Worm (Caenorhabditis elegans) whole organism, L3 larva: Measurements from ENCODE around the gene W07G4.8.

Experiments used
- R02D3.7 ChIP-seq: fragments of 150-350 bp; optimal IDR thresholded peaks from 2 replicates; lab custom pipeline; 2014; ENCODE audit warnings: missing biosample characterization, missing genetic modification characterization
- ZK546.5 ChIP-seq: sonication (generic microtip); optimal IDR thresholded peaks from 2 replicates; lab custom pipeline; 2017; ENCODE audit warnings: missing biosample characterization, missing genetic modification characterization
- aly-2 ChIP-seq: fragments of 150-350 bp; optimal IDR thresholded peaks from 2 replicates; lab custom pipeline; 2014; ENCODE audit warnings: missing biosample characterization, missing genetic modification characterization
- ama-1 ChIP-seq: fragments of 150-350 bp; optimal IDR thresholded peaks from 2 replicates; lab custom pipeline; 2018
- ceh-16 ChIP-seq: sonication (generic microtip); optimal IDR thresholded peaks from 2 replicates; lab custom pipeline; 2017; ENCODE audit warnings: missing biosample characterization, missing genetic modification characterization
- ceh-28 ChIP-seq: fragments of 150-350 bp; optimal IDR thresholded peaks from 2 replicates; lab custom pipeline; 2014; ENCODE audit warnings: missing biosample characterization, missing genetic modification reagents, missing genetic modification characterization
- ceh-9 ChIP-seq: sonication (generic microtip); optimal IDR thresholded peaks from 2 replicates; lab custom pipeline; 2018; ENCODE audit warnings: missing biosample characterization, missing genetic modification characterization
- daf-12 ChIP-seq: fragments of 150-350 bp; optimal IDR thresholded peaks from 2 replicates; lab custom pipeline; 2014; ENCODE audit warnings: missing biosample characterization, missing genetic modification reagents, missing genetic modification characterization
- egl-27 ChIP-seq: sonication (generic microtip); optimal IDR thresholded peaks from 4 replicates; lab custom pipeline; 2017; ENCODE audit warnings: missing biosample characterization, missing genetic modification reagents, missing genetic modification characterization
- egl-5 ChIP-seq: fragments of 150-350 bp; optimal IDR thresholded peaks from 2 replicates; lab custom pipeline; 2017; ENCODE audit warnings: missing biosample characterization, missing genetic modification reagents, missing genetic modification characterization, inconsistent platforms
- elt-1 ChIP-seq: fragments of 150-350 bp; optimal IDR thresholded peaks from 2 replicates; lab custom pipeline; 2014; ENCODE audit warnings: missing biosample characterization, missing genetic modification characterization
- elt-2 ChIP-seq: sonication (generic microtip); optimal IDR thresholded peaks from 2 replicates; lab custom pipeline; 2016; ENCODE audit warnings: missing genetic modification reagents, mild to moderate bottlenecking, missing genetic modification characterization, missing compliant biosample characterization
- elt-3 ChIP-seq, 3 experiments: fragments of 150-350 bp in 1 of 3; sonication (generic microtip) in 2 of 3; optimal IDR thresholded peaks; 2 replicates in 2 of 3; 4 replicates in 1 of 3; lab custom pipeline; 2014 to 2017; ENCODE audit warnings: missing biosample characterization in 3 of 3, missing genetic modification characterization in 3 of 3
- eor-1 ChIP-seq, 2 experiments: fragments of 150-350 bp; optimal IDR thresholded peaks; 2 replicates each; lab custom pipeline; 2014 to 2018; ENCODE audit warnings: missing biosample characterization in 2 of 2, missing genetic modification characterization in 2 of 2
- fkh-10 ChIP-seq: sonication (generic microtip); optimal IDR thresholded peaks from 2 replicates; lab custom pipeline; 2017; ENCODE audit warnings: missing biosample characterization, missing genetic modification reagents, missing genetic modification characterization
- fkh-2 ChIP-seq: fragments of 150-350 bp; optimal IDR thresholded peaks from 2 replicates; lab custom pipeline; 2014; ENCODE audit warnings: missing biosample characterization, missing genetic modification reagents, missing genetic modification characterization
- fos-1 ChIP-seq: fragments of 150-350 bp; optimal IDR thresholded peaks from 2 replicates; lab custom pipeline; 2014; ENCODE audit warnings: missing biosample characterization, missing genetic modification characterization
- hmg-11 ChIP-seq: sonication (generic microtip); optimal IDR thresholded peaks from 2 replicates; lab custom pipeline; 2016; ENCODE audit warnings: missing genetic modification characterization, missing compliant biosample characterization
- jun-1 ChIP-seq: fragments of 150-350 bp; optimal IDR thresholded peaks from 2 replicates; lab custom pipeline; 2014; ENCODE audit warnings: missing biosample characterization, missing genetic modification reagents, missing genetic modification characterization
- lin-15B ChIP-seq: fragments of 150-350 bp; optimal IDR thresholded peaks from 2 replicates; lab custom pipeline; 2014; ENCODE audit warnings: missing biosample characterization, missing genetic modification characterization
- lin-39 ChIP-seq: fragments of 150-350 bp; optimal IDR thresholded peaks from 2 replicates; lab custom pipeline; 2018; ENCODE audit warnings: missing biosample characterization, missing genetic modification reagents, missing genetic modification characterization
- lsy-12 ChIP-seq: sonication (generic microtip); optimal IDR thresholded peaks from 2 replicates; lab custom pipeline; 2016; ENCODE audit warnings: mild to moderate bottlenecking, missing genetic modification characterization, missing compliant biosample characterization
- mdl-1 ChIP-seq: fragments of 150-350 bp; optimal IDR thresholded peaks from 2 replicates; lab custom pipeline; 2014; ENCODE audit warnings: missing biosample characterization, missing genetic modification characterization
- mml-1 ChIP-seq: fragments of 150-350 bp; sonication (generic microtip); optimal IDR thresholded peaks from 3 replicates; lab custom pipeline; 2014; ENCODE audit warnings: missing biosample characterization, missing genetic modification characterization
- nfya-1 ChIP-seq: sonication (generic microtip); optimal IDR thresholded peaks from 2 replicates; lab custom pipeline; 2017; ENCODE audit warnings: missing genetic modification characterization, mild to moderate bottlenecking, missing compliant biosample characterization, antibody characterized with exemption, moderate library complexity; ENCODE audit not compliant: insufficient read depth
- nhr-11 ChIP-seq: fragments of 150-350 bp; optimal IDR thresholded peaks from 2 replicates; lab custom pipeline; 2014; ENCODE audit warnings: missing biosample characterization, missing genetic modification characterization
- nhr-12 ChIP-seq: fragments of 150-350 bp; optimal IDR thresholded peaks from 2 replicates; lab custom pipeline; 2014; ENCODE audit warnings: missing biosample characterization, missing genetic modification characterization
- nhr-23 ChIP-seq: fragments of 150-350 bp; optimal IDR thresholded peaks from 2 replicates; lab custom pipeline; 2014; ENCODE audit warnings: missing biosample characterization, missing genetic modification reagents, missing genetic modification characterization
- nhr-237 ChIP-seq: fragments of 150-350 bp; optimal IDR thresholded peaks from 2 replicates; lab custom pipeline; 2014; ENCODE audit warnings: missing biosample characterization, missing genetic modification characterization
- nhr-25 ChIP-seq: sonication (generic microtip); optimal IDR thresholded peaks from 2 replicates; lab custom pipeline; 2017; ENCODE audit warnings: missing biosample characterization, missing genetic modification characterization
- nhr-28 ChIP-seq: fragments of 150-350 bp; optimal IDR thresholded peaks from 2 replicates; lab custom pipeline; 2014; ENCODE audit warnings: missing biosample characterization, missing genetic modification characterization
- nhr-43 ChIP-seq: sonication (generic microtip); optimal IDR thresholded peaks from 2 replicates; lab custom pipeline; 2016; ENCODE audit warnings: mild to moderate bottlenecking, missing genetic modification characterization, missing compliant biosample characterization; ENCODE audit not compliant: poor library complexity, severe bottlenecking
- nhr-67 ChIP-seq: fragments of 150-350 bp; optimal IDR thresholded peaks from 2 replicates; lab custom pipeline; 2014; ENCODE audit warnings: missing biosample characterization, missing genetic modification characterization
- nhr-76 ChIP-seq: fragments of 150-350 bp; sonication (generic microtip); optimal IDR thresholded peaks from 5 replicates; lab custom pipeline; 2014; ENCODE audit warnings: missing biosample characterization, missing genetic modification characterization
- nhr-77 ChIP-seq: fragments of 150-350 bp; optimal IDR thresholded peaks from 2 replicates; lab custom pipeline; 2014; ENCODE audit warnings: missing biosample characterization, missing genetic modification characterization
- pha-4 ChIP-seq: fragments of 150-350 bp; optimal IDR thresholded peaks from 2 replicates; lab custom pipeline; 2014; ENCODE audit warnings: missing biosample characterization, missing genetic modification reagents, missing genetic modification characterization
- pqm-1 ChIP-seq: fragments of 150-350 bp; optimal IDR thresholded peaks from 2 replicates; lab custom pipeline; 2017; ENCODE audit warnings: missing biosample characterization, missing genetic modification characterization, inconsistent platforms
- sea-2 ChIP-seq: fragments of 150-350 bp; sonication (generic microtip); optimal IDR thresholded peaks from 4 replicates; lab custom pipeline; 2014; ENCODE audit warnings: missing biosample characterization, missing genetic modification reagents, missing genetic modification characterization
- skn-1 ChIP-seq: fragments of 150-350 bp; optimal IDR thresholded peaks from 2 replicates; lab custom pipeline; 2014; ENCODE audit warnings: missing biosample characterization, missing genetic modification characterization
- snpc-4 ChIP-seq: fragments of 150-350 bp; optimal IDR thresholded peaks from 2 replicates; lab custom pipeline; 2014; ENCODE audit warnings: missing biosample characterization, missing genetic modification characterization
- tbx-2 ChIP-seq: sonication (generic microtip); optimal IDR thresholded peaks from 2 replicates; lab custom pipeline; 2016; ENCODE audit warnings: mild to moderate bottlenecking, missing genetic modification characterization, missing compliant biosample characterization
- unc-39 ChIP-seq: sonication (generic microtip); optimal IDR thresholded peaks from 4 replicates; lab custom pipeline; 2017; ENCODE audit warnings: missing biosample characterization, missing genetic modification characterization
- unc-62 ChIP-seq: fragments of 150-350 bp; sonication (generic microtip); optimal IDR thresholded peaks from 4 replicates; lab custom pipeline; 2014; ENCODE audit warnings: missing biosample characterization, missing genetic modification reagents, missing genetic modification characterization
- zag-1 ChIP-seq: fragments of 150-350 bp; optimal IDR thresholded peaks from 2 replicates; lab custom pipeline; 2014; ENCODE audit warnings: missing biosample characterization, missing genetic modification characterization
- ztf-11 ChIP-seq: fragments of 150-350 bp; optimal IDR thresholded peaks from 2 replicates; lab custom pipeline; 2014; ENCODE audit warnings: missing biosample characterization, missing genetic modification characterization
- ztf-4 ChIP-seq: fragments of 150-350 bp; optimal IDR thresholded peaks from 2 replicates; lab custom pipeline; 2014; ENCODE audit warnings: missing biosample characterization, missing genetic modification characterization

Gene W07G4.8

ce11 chrV:13085227-13085640, 35.9 kb upstream of the W07G4.8 start:
- TF ChIP-seq nhr-23 (tag; lab: Kevin White, UChicago) (peak; percentile 43), ZK546.5 (tag; lab: Kevin White, UChicago) (no peak), elt-3 (tag; optimal IDR thresholded peaks at IDR 0.05; lab: Kevin White, UChicago) (peak in 1 of 3 experiments; percentile 5), ceh-9 (tag; lab: Kevin White, UChicago) (no peak), jun-1 (tag; lab: Kevin White, UChicago) (peak; percentile 36), pqm-1 (tag; lab: Kevin White, UChicago) (peak; percentile 65), elt-2 (tag; lab: Kevin White, UChicago) (peak; percentile 88)

- peak; percentile 35 for TF ChIP-seq lin-39 (tag; lab: Kevin White, UChicago)
- peak; percentile 32 for TF ChIP-seq elt-2 (tag; lab: Kevin White, UChicago)
- no peak for TF ChIP-seq fos-1 (tag; lab: Kevin White, UChicago)
- TF ChIP-seq snpc-4 = peak; percentile 3
These were observed 34.7 kb upstream of the W07G4.8 start for ce11 chrV:13083751-13084672.

ce11 chrV:13082442-13083126, 33.2 kb upstream of the W07G4.8 start, which contains the start of gene C34B4.2:
TSS of gene C34B4.2 (plus strand) at chrV:13083055.
- TF ChIP-seq ceh-28 (tag; lab: Kevin White, UChicago) = no peak
- TF ChIP-seq R02D3.7 = no peak
- TF ChIP-seq aly-2 (tag; lab: Kevin White, UChicago) = no peak
- no peak for TF ChIP-seq ztf-11 (tag; lab: Kevin White, UChicago)
- TF ChIP-seq pqm-1 (tag; lab: Kevin White, UChicago) = peak; percentile 27
- TF ChIP-seq skn-1 (tag; lab: Kevin White, UChicago) = no peak
- no peak for TF ChIP-seq nhr-25 (tag; lab: Kevin White, UChicago)
- TF ChIP-seq hmg-11 = no peak
- TF ChIP-seq ztf-4 (tag; lab: Kevin White, UChicago) = no peak
- no peak for TF ChIP-seq egl-5 (tag; lab: Kevin White, UChicago)
- TF ChIP-seq ama-1 (lab: Kevin White, UChicago) = peak; percentile 29
- no peak for TF ChIP-seq nhr-67
- peak; percentile 53 for TF ChIP-seq tbx-2 (tag; lab: Kevin White, UChicago)
- TF ChIP-seq elt-3 (tag; optimal IDR thresholded peaks at IDR 0.05; lab: Kevin White, UChicago) = no peak
- TF ChIP-seq ceh-16 (tag; lab: Kevin White, UChicago) = no peak
- TF ChIP-seq nhr-237 (tag; lab: Kevin White, UChicago) = no peak
- peak; percentile 96 for TF ChIP-seq pha-4 (tag; lab: Kevin White, UChicago)
- no peak for TF ChIP-seq fos-1 (tag; lab: Kevin White, UChicago)
- peak; percentile 63 for TF ChIP-seq nhr-11 (tag; lab: Kevin White, UChicago)
- TF ChIP-seq lin-15B (tag; lab: Kevin White, UChicago) = no peak
- no peak for TF ChIP-seq fkh-10 (GFP tag; lab: Kevin White, UChicago)
- TF ChIP-seq ZK546.5 (tag; lab: Kevin White, UChicago) = no peak
- no peak for TF ChIP-seq nhr-12 (tag; lab: Kevin White, UChicago)
- no peak for TF ChIP-seq mml-1 (tag; lab: Kevin White, UChicago)
- no peak for TF ChIP-seq snpc-4
- no peak for TF ChIP-seq ceh-9 (tag; lab: Kevin White, UChicago)
- no peak for TF ChIP-seq nhr-77 (tag; lab: Kevin White, UChicago)
- TF ChIP-seq nfya-1 (tag; lab: Kevin White, UChicago) = peak; percentile 60
- TF ChIP-seq unc-62 (GFP tag; lab: Kevin White, UChicago) = no peak
- peak; percentile 4 for TF ChIP-seq jun-1 (tag; lab: Kevin White, UChicago)
- TF ChIP-seq unc-39 = no peak
- TF ChIP-seq mdl-1 (tag; lab: Kevin White, UChicago) = no peak
- peak; percentile 88 for TF ChIP-seq elt-2 (tag; lab: Kevin White, UChicago)
- no peak for TF ChIP-seq nhr-28 (tag; lab: Kevin White, UChicago)
- TF ChIP-seq elt-1 = peak; percentile 16
- no peak for TF ChIP-seq eor-1 (tag; optimal IDR thresholded peaks at IDR 0.05; lab: Kevin White, UChicago)
- TF ChIP-seq daf-12 (tag; lab: Kevin White, UChicago) = no peak
- TF ChIP-seq fkh-2 (tag; lab: Kevin White, UChicago) = no peak
- no peak for TF ChIP-seq nhr-23 (tag; lab: Kevin White, UChicago)
- no peak for TF ChIP-seq nhr-76
- TF ChIP-seq sea-2 (GFP tag; lab: Kevin White, UChicago) = no peak
- TF ChIP-seq zag-1 (tag; lab: Kevin White, UChicago) = no peak
- peak; percentile 5 for TF ChIP-seq nhr-43 (tag; lab: Kevin White, UChicago)
- no peak for TF ChIP-seq egl-27 (tag; lab: Kevin White, UChicago)
- peak; percentile 13 for TF ChIP-seq lsy-12
